Worm (Caenorhabditis elegans) whole organism, midembryonic: ENCODE data around the gene C07D10.5.

Experiments
- T22C8.4 ChIP-seq: fragments of 200-800 bp; sonication (Bioruptor generic); IDR thresholded peaks from 2 replicates; pipeline ENCODE4 v1.3.6; 2022; ENCODE audit warnings: missing genetic modification characterization, missing compliant biosample characterization
- cog-1 ChIP-seq: sonication (generic microtip); optimal IDR thresholded peaks from 2 replicates; lab custom pipeline; 2016; ENCODE audit warnings: missing genetic modification characterization, missing compliant biosample characterization
- flt-1 ChIP-seq: fragments of 200-800 bp; sonication (Bioruptor generic); IDR thresholded peaks from 2 replicates; pipeline ENCODE4 v1.3.6; 2022; ENCODE audit warnings: missing genetic modification characterization, missing compliant biosample characterization
- klf-2 ChIP-seq: fragments of 200-800 bp; sonication (Bioruptor generic); conservative IDR thresholded peaks from 2 replicates; pipeline ENCODE4 v1.3.6; 2022; ENCODE audit warnings: missing genetic modification reagents, missing genetic modification characterization, missing compliant biosample characterization
- med-1 ChIP-seq: sonication (generic microtip); optimal IDR thresholded peaks from 2 replicates; lab custom pipeline; 2017; ENCODE audit warnings: missing genetic modification characterization, mild to moderate bottlenecking, missing compliant biosample characterization, antibody characterized with exemption, missing genetic modification reagents; ENCODE audit not compliant: insufficient read depth
- ref-1 ChIP-seq: fragments of 200-800 bp; sonication (Bioruptor generic); conservative IDR thresholded peaks from 2 replicates; pipeline ENCODE4 v1.3.6; 2022; ENCODE audit warnings: missing genetic modification reagents, missing genetic modification characterization, missing compliant biosample characterization
- tab-1 ChIP-seq: fragments of 200-800 bp; sonication (Bioruptor generic); IDR thresholded peaks from 2 replicates; pipeline ENCODE4 v1.3.6; 2022; ENCODE audit warnings: missing genetic modification characterization, missing compliant biosample characterization
- ztf-23 ChIP-seq: fragments of 200-800 bp; sonication (Bioruptor generic); IDR thresholded peaks from 2 replicates; pipeline ENCODE4 v1.3.6; 2022; ENCODE audit warnings: missing genetic modification reagents, missing genetic modification characterization, missing compliant biosample characterization
- ztf-29 ChIP-seq: fragments of 200-800 bp; sonication (Bioruptor generic); IDR thresholded peaks from 2 replicates; pipeline ENCODE4 v1.3.6; 2022; ENCODE audit warnings: missing genetic modification reagents, missing genetic modification characterization, missing compliant biosample characterization

Gene C07D10.5

ce11 chrII:7381947-7382346, 586 bp downstream of the C07D10.5 start:
- TF ChIP-seq med-1 (GFP tag; lab: Kevin White, UChicago) (no peak), T22C8.4 (GFP tag; lab: Robert Waterston, UW) (no peak), ztf-23 (GFP tag; lab: Robert Waterston, UW) (no peak), ztf-29 (GFP tag; lab: Robert Waterston, UW) (no peak)

DNA sequence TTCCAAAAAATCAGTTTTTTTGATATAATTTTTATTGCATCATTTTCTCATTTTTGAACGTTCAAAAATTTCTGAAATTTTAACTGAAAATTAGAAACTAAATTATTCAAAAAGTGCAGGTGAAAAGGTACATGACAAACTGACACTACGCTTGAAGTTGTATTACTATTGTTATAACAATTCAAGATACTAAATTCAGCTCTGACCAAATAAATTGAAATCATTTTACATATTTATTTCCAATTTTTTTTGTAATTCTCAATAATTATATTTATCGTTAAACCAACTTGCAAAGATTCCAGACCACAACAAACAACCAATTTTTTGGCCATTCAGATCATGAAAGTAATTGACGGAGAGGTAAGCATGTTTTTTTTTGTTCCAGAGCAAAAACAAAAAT, 4.1 kb downstream of the C07D10.5 start, which contains the start of gene sre-3:
TSS of gene sre-3 (plus strand) at position 301 of the 400 bp plus-strand sequence.
- TF ChIP-seq klf-2 (no peak), ztf-29 (GFP tag; lab: Robert Waterston, UW) (no peak), ztf-23 (GFP tag; lab: Robert Waterston, UW) (no peak), med-1 (GFP tag; lab: Kevin White, UChicago) (no peak), T22C8.4 (GFP tag; lab: Robert Waterston, UW) (no peak)

- no peak for TF ChIP-seq tab-1 (GFP tag; lab: Robert Waterston, UW)
- TF ChIP-seq flt-1 (GFP tag; lab: Robert Waterston, UW) = no peak
- TF ChIP-seq med-1 (GFP tag; lab: Kevin White, UChicago) = no peak
- no peak for TF ChIP-seq ztf-29 (GFP tag; lab: Robert Waterston, UW)
- no peak for TF ChIP-seq cog-1 (tag; lab: Kevin White, UChicago)
- TF ChIP-seq ref-1 (GFP tag; lab: Robert Waterston, UW) = no peak
- no peak for TF ChIP-seq T22C8.4 (GFP tag; lab: Robert Waterston, UW)
- no peak for TF ChIP-seq ztf-23 (GFP tag; lab: Robert Waterston, UW)
- no peak for TF ChIP-seq klf-2
Measured at ce11 chrII:7390335-7390734, 9.0 kb downstream of the C07D10.5 start.

DNA sequence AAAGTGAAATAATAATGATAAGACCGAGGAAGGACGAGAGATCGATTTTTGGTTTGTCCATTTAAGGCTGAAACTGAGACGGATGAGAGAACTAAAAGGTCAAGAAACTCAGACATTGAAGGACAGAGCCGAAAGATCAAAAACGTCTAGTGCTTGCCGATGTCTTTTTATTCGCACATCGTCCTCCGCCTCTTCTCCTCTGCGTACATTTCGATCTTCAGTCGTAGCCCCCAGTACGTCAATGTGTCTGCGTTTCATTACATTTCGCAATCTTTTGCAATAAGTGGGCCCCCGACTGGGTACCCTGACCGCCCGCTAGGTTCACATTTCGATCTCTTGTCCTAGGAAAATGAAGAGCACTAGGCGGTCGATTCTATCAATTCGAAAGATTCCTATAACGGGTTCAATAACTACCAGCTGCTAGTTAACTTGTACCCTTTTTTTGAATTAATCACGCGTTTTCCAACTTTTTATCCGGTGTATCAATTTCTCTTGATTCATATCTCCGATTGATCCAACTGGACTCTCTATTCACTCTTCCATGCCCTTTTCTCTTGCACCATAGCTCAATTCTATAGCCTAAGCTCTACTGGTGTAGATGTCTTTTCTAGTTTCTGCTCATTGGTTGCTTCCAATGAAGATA, 10.8 kb downstream of the C07D10.5 start:
- TF ChIP-seq ztf-29 (GFP tag; lab: Robert Waterston, UW) (no peak), klf-2 (no peak), T22C8.4 (GFP tag; lab: Robert Waterston, UW) (no peak), flt-1 (GFP tag; lab: Robert Waterston, UW) (no peak), ref-1 (GFP tag; lab: Robert Waterston, UW) (no peak), ztf-23 (GFP tag; lab: Robert Waterston, UW) (no peak), med-1 (GFP tag; lab: Kevin White, UChicago) (no peak), tab-1 (GFP tag; lab: Robert Waterston, UW) (no peak), cog-1 (tag; lab: Kevin White, UChicago) (no peak)

ce11 chrII:7393393-7393792, 12.0 kb downstream of the C07D10.5 start:
- TF ChIP-seq T22C8.4 (GFP tag; lab: Robert Waterston, UW) (no peak), ztf-23 (GFP tag; lab: Robert Waterston, UW) (no peak), klf-2 (no peak)

ce11 chrII:7393922-7394689, 12.7 kb downstream of the C07D10.5 start:
- TF ChIP-seq tab-1 (GFP tag; lab: Robert Waterston, UW) = no peak
- TF ChIP-seq med-1 (GFP tag; lab: Kevin White, UChicago) = no peak
- TF ChIP-seq ztf-29 (GFP tag; lab: Robert Waterston, UW) = no peak
- TF ChIP-seq ztf-23 (GFP tag; lab: Robert Waterston, UW) = no peak
- TF ChIP-seq cog-1 (tag; lab: Kevin White, UChicago) = no peak
- TF ChIP-seq flt-1 (GFP tag; lab: Robert Waterston, UW) = no peak
- TF ChIP-seq T22C8.4 (GFP tag; lab: Robert Waterston, UW) = no peak
- TF ChIP-seq ref-1 (GFP tag; lab: Robert Waterston, UW) = no peak
- TF ChIP-seq klf-2 = no peak

DNA sequence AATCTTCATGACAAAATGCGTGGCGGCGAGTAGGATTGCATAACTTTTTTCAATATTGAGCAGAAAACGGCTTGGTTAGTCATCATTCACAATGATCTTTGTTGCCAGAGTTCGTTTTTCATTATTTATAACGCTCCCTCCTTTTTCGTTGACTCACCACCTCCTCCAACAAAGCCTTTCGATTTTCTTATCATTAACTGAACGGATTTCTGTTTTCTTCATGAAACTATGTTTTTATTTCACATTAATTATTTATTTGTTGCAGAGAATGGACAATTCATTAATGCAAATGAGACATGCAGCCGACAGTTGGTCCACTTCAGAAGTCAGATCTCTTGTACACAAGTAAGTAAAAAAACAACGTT, 13.3 kb downstream of the C07D10.5 start, which contains the start of gene bath-44:
TSS of gene bath-44 (plus strand) at position 266 of the 365 bp plus-strand sequence.
- TF ChIP-seq med-1 (GFP tag; lab: Kevin White, UChicago) (no peak), tab-1 (GFP tag; lab: Robert Waterston, UW) (no peak), ztf-23 (GFP tag; lab: Robert Waterston, UW) (no peak), ztf-29 (GFP tag; lab: Robert Waterston, UW) (no peak), klf-2 (no peak), cog-1 (tag; lab: Kevin White, UChicago) (no peak), T22C8.4 (GFP tag; lab: Robert Waterston, UW) (no peak), ref-1 (GFP tag; lab: Robert Waterston, UW) (no peak), flt-1 (GFP tag; lab: Robert Waterston, UW) (no peak)

DNA sequence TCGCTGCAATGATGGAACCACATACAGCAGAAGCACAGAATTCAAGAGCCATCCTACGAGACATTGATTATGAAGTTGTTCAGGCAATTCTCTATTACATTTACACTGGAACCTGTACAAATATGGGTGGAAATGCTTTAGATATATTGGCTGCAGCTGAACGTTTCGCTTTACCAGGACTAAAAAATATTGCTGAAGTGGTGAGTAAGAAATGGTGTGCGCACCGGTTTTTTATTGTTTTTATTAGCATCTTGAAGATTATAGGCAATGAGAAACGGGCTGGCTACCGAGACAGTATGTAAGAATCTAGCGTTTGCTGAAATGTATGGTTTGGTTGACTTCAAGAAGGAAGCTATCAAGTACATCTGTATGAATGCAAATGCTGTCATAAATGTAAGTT, 14.7 kb downstream of the C07D10.5 start:
- TF ChIP-seq tab-1 (GFP tag; lab: Robert Waterston, UW) (no peak), cog-1 (tag; lab: Kevin White, UChicago) (no peak), flt-1 (GFP tag; lab: Robert Waterston, UW) (no peak), T22C8.4 (GFP tag; lab: Robert Waterston, UW) (no peak), ztf-23 (GFP tag; lab: Robert Waterston, UW) (no peak), med-1 (GFP tag; lab: Kevin White, UChicago) (no peak), ztf-29 (GFP tag; lab: Robert Waterston, UW) (no peak), klf-2 (no peak), ref-1 (GFP tag; lab: Robert Waterston, UW) (no peak)

- TF ChIP-seq cog-1 (tag; lab: Kevin White, UChicago) (no peak), med-1 (GFP tag; lab: Kevin White, UChicago) (no peak), tab-1 (GFP tag; lab: Robert Waterston, UW) (no peak), T22C8.4 (GFP tag; lab: Robert Waterston, UW) (no peak), ref-1 (GFP tag; lab: Robert Waterston, UW) (no peak), ztf-29 (GFP tag; lab: Robert Waterston, UW) (no peak)
Measured at ce11 chrII:7397273-7397840, 16.0 kb downstream of the C07D10.5 start.
